Worm (Caenorhabditis elegans): Measurements from ENCODE around the gene F15H10.9.

DNA sequence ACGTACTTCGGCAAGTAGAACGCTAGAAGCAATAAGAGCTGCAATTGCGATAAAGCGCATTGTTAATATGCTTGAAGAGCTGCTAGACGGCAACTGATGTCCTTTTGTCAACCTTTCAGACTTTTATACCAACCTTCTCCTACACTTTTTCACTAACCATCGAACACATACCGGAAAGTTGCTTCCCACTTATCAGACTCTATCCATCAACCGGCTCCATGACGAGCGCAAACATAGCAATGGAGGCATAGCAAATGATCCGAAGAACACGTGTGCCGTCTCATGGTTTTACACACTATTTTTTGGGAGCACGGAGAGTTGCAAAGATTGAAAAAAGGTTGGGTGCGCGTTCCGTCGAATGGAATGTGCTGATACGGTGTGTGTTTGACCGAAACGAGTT, 32.8 kb downstream of the F15H10.9 start, which contains the start of gene abu-1:
- TF ChIP-seq lin-39 (tag; optimal IDR thresholded peaks at IDR 0.05): no peak
- TF ChIP-seq zag-1 (tag; optimal IDR thresholded peaks at IDR 0.05): no peak
- TF ChIP-seq nhr-11 (tag; optimal IDR thresholded peaks at IDR 0.05): no peak
- no peak for TF ChIP-seq aly-2 (tag; optimal IDR thresholded peaks at IDR 0.05)
- TF ChIP-seq nhr-12 (tag; optimal IDR thresholded peaks at IDR 0.05): no peak
- no peak for TF ChIP-seq lin-13 (GFP tag; optimal IDR thresholded peaks at IDR 0.05)
- no peak for TF ChIP-seq ama-1 (optimal IDR thresholded peaks at IDR 0.05)
- no peak for TF ChIP-seq R02D3.7 (tag; optimal IDR thresholded peaks at IDR 0.05)
- no peak for TF ChIP-seq F13H6.1 (tag; optimal IDR thresholded peaks at IDR 0.05)
- TF ChIP-seq nhr-237 (tag; optimal IDR thresholded peaks at IDR 0.05): no peak
- TF ChIP-seq ztf-1 (GFP tag; conservative IDR thresholded peaks at IDR 0.05): no peak

Measured in whole organism, L2 larva.